Fruit fly (Drosophila melanogaster) whole organism, embryonic: ENCODE data around the gene vers.

ENCODE experiments used
- Blimp-1 ChIP-seq: fragments of 200-800 bp; sonication (Bioruptor generic); optimal IDR thresholded peaks from 3 replicates; lab custom pipeline; 2018; ENCODE audit warnings: missing biosample characterization, missing genetic modification characterization, mild to moderate bottlenecking, moderate library complexity, missing genetic modification reagents
- CG11085 ChIP-seq: fragments of 200-800 bp; sonication (Bioruptor generic); IDR thresholded peaks from 2 replicates; pipeline ENCODE4 v1.3.6; 2022; ENCODE audit warnings: missing biosample characterization, missing genetic modification characterization
- CG11398 ChIP-seq: fragments of 200-800 bp; sonication (Bioruptor generic); optimal IDR thresholded peaks from 2 replicates; lab custom pipeline; 2016; ENCODE audit warnings: missing biosample characterization, missing genetic modification characterization
- CG1233 ChIP-seq: fragments of 200-800 bp; sonication (Bioruptor generic); optimal IDR thresholded peaks from 4 replicates; lab custom pipeline; 2018; ENCODE audit warnings: missing biosample characterization, mild to moderate bottlenecking, missing genetic modification characterization
- CG13894 ChIP-seq: fragments of 200-800 bp; sonication (Bioruptor generic); optimal IDR thresholded peaks from 3 replicates; lab custom pipeline; 2018; ENCODE audit warnings: missing biosample characterization, mild to moderate bottlenecking, missing genetic modification characterization, moderate library complexity
- CG15073 ChIP-seq: fragments of 200-800 bp; sonication (Bioruptor generic); optimal IDR thresholded peaks from 2 replicates; lab custom pipeline; 2016; ENCODE audit warnings: missing biosample characterization, missing genetic modification characterization
- CG16779 ChIP-seq: fragments of 200-800 bp; sonication (Bioruptor generic); IDR thresholded peaks from 2 replicates; pipeline ENCODE4 v1.3.6; 2022; ENCODE audit warnings: missing biosample characterization, missing genetic modification characterization
- CG17328 ChIP-seq: fragments of 200-800 bp; sonication (Bioruptor generic); IDR thresholded peaks from 2 replicates; pipeline ENCODE4 v1.3.6; 2022; ENCODE audit warnings: missing biosample characterization, missing genetic modification characterization
- CG17385 ChIP-seq: fragments of 200-800 bp; sonication (Bioruptor generic); optimal IDR thresholded peaks from 3 replicates; lab custom pipeline; 2018; ENCODE audit warnings: missing biosample characterization, mild to moderate bottlenecking, missing genetic modification characterization
- CG17802 ChIP-seq: fragments of 200-800 bp; sonication (Bioruptor generic); optimal IDR thresholded peaks from 2 replicates; lab custom pipeline; 2018; ENCODE audit warnings: missing biosample characterization, mild to moderate bottlenecking, missing genetic modification characterization, moderate library complexity
- CG18011 ChIP-seq: fragments of 200-800 bp; sonication (Bioruptor generic); optimal IDR thresholded peaks from 2 replicates; lab custom pipeline; 2017; ENCODE audit warnings: missing biosample characterization, missing genetic modification characterization, mild to moderate bottlenecking, moderate library complexity, missing genotype
- CG2129 ChIP-seq: fragments of 200-800 bp; sonication (Bioruptor generic); IDR thresholded peaks from 2 replicates; pipeline ENCODE4 v1.3.6; 2022; ENCODE audit warnings: missing biosample characterization, missing genetic modification characterization; ENCODE audit not compliant: partially characterized antibody
- CG30403 ChIP-seq: fragments of 200-800 bp; sonication (Bioruptor generic); optimal IDR thresholded peaks from 3 replicates; lab custom pipeline; 2016; ENCODE audit warnings: missing biosample characterization, missing genetic modification characterization
- CG31441 ChIP-seq: fragments of 200-800 bp; sonication (Bioruptor generic); IDR thresholded peaks from 2 replicates; pipeline ENCODE4 v1.3.6; 2022; ENCODE audit warnings: missing biosample characterization, missing genetic modification characterization
- CG4730 ChIP-seq: fragments of 200-800 bp; sonication (Bioruptor generic); IDR thresholded peaks from 2 replicates; pipeline ENCODE4 v1.3.6; 2022; ENCODE audit warnings: missing biosample characterization, missing genetic modification characterization
- CG5245 ChIP-seq: fragments of 200-800 bp; sonication (Bioruptor generic); optimal IDR thresholded peaks from 3 replicates; lab custom pipeline; 2016; ENCODE audit warnings: missing biosample characterization, missing genetic modification characterization
- CG7786 ChIP-seq: fragments of 200-800 bp; sonication (Bioruptor generic); optimal IDR thresholded peaks from 2 replicates; lab custom pipeline; 2016; ENCODE audit warnings: missing biosample characterization, missing genetic modification characterization
- CG8089 ChIP-seq: fragments of 200-800 bp; sonication (Bioruptor generic); optimal IDR thresholded peaks from 3 replicates; lab custom pipeline; 2016; ENCODE audit warnings: missing biosample characterization, missing genetic modification characterization
- CG9609 ChIP-seq: fragments of 200-800 bp; sonication (Bioruptor generic); optimal IDR thresholded peaks from 3 replicates; lab custom pipeline; 2016; ENCODE audit warnings: missing biosample characterization, missing genetic modification characterization
- CHES-1-like ChIP-seq: fragments of 200-800 bp; sonication (Bioruptor generic); optimal IDR thresholded peaks from 2 replicates; lab custom pipeline; 2016; ENCODE audit warnings: missing biosample characterization, missing genetic modification characterization
- CTCF ChIP-seq: fragments of 200-800 bp; sonication (Bioruptor generic); optimal IDR thresholded peaks from 2 replicates; lab custom pipeline; 2017; ENCODE audit warnings: missing biosample characterization, mild to moderate bottlenecking, missing genetic modification characterization, moderate library complexity
- Dad ChIP-seq: fragments of 200-800 bp; sonication (Bioruptor generic); optimal IDR thresholded peaks from 3 replicates; lab custom pipeline; 2016; ENCODE audit warnings: missing biosample characterization, missing genetic modification characterization
- Dll ChIP-seq: fragments of 200-800 bp; sonication (Bioruptor generic); IDR thresholded peaks from 4 replicates; pipeline ENCODE4 v1.3.6; 2022; ENCODE audit warnings: missing biosample characterization, missing genetic modification characterization; ENCODE audit not compliant: partially characterized antibody
- H2.0 ChIP-seq: fragments of 200-800 bp; sonication (Bioruptor generic); IDR thresholded peaks from 2 replicates; pipeline ENCODE4 v1.3.6; 2022; ENCODE audit warnings: missing biosample characterization, missing genetic modification characterization
- Hmr ChIP-seq: fragments of 200-800 bp; sonication (Bioruptor generic); optimal IDR thresholded peaks from 3 replicates; lab custom pipeline; 2017; ENCODE audit warnings: mild to moderate bottlenecking, missing biosample characterization, missing genetic modification reagents, missing genetic modification characterization
- Lim3 ChIP-seq: fragments of 200-800 bp; sonication (Bioruptor generic); IDR thresholded peaks from 2 replicates; pipeline ENCODE4 v1.3.6; 2022; ENCODE audit warnings: missing biosample characterization, missing genetic modification characterization
- Mes4 ChIP-seq: fragments of 200-800 bp; sonication (Bioruptor generic); optimal IDR thresholded peaks from 2 replicates; lab custom pipeline; 2016; ENCODE audit warnings: missing biosample characterization, missing genetic modification characterization
- Pdp1 ChIP-seq, 2 experiments: fragments of 200-800 bp; sonication (Bioruptor generic); optimal IDR thresholded peaks; 3 replicates each; lab custom pipeline; 2016; ENCODE audit warnings: missing biosample characterization in 2 of 2, missing genetic modification characterization in 2 of 2, mild to moderate bottlenecking in 1 of 2, moderate library complexity in 1 of 2
- Ravus ChIP-seq: fragments of 200-800 bp; sonication (Bioruptor generic); IDR thresholded peaks from 2 replicates; pipeline ENCODE4 v1.3.6; 2022; ENCODE audit warnings: missing biosample characterization, missing genetic modification characterization
- Sox102F ChIP-seq: fragments of 200-800 bp; sonication (Bioruptor generic); optimal IDR thresholded peaks from 2 replicates; lab custom pipeline; 2018; ENCODE audit warnings: missing biosample characterization, mild to moderate bottlenecking, missing genetic modification characterization, moderate library complexity
- Stat92E ChIP-seq, 3 experiments: fragments of >200 bp in 2 of 3; fragments of 200-800 bp in 1 of 3; sonication (Bioruptor generic) in 1 of 3; optimal IDR thresholded peaks; 2 replicates each; lab custom pipeline; 2017 to 2019; ENCODE audit warnings: missing biosample characterization in 3 of 3, missing genetic modification characterization in 3 of 3, mild to moderate bottlenecking in 1 of 3, moderate library complexity in 1 of 3
- YL-1 ChIP-seq: fragments of 200-800 bp; sonication (Bioruptor generic); optimal IDR thresholded peaks from 3 replicates; lab custom pipeline; 2017; ENCODE audit warnings: missing biosample characterization, mild to moderate bottlenecking, missing genetic modification characterization
- cg ChIP-seq: fragments of 200-800 bp; sonication (Bioruptor generic); optimal IDR thresholded peaks from 3 replicates; lab custom pipeline; 2019; ENCODE audit warnings: missing biosample characterization, mild to moderate bottlenecking, missing genetic modification characterization, moderate library complexity
- dmrt99B ChIP-seq: fragments of 200-800 bp; sonication (Bioruptor generic); optimal IDR thresholded peaks from 2 replicates; lab custom pipeline; 2018; ENCODE audit warnings: missing biosample characterization, mild to moderate bottlenecking, missing genetic modification characterization, moderate library complexity
- ind ChIP-seq: fragments of 200-800 bp; sonication (Bioruptor generic); optimal IDR thresholded peaks from 3 replicates; lab custom pipeline; 2016; ENCODE audit warnings: missing biosample characterization, missing genetic modification characterization
- jumu ChIP-seq: fragments of 200-800 bp; sonication (Bioruptor generic); optimal IDR thresholded peaks from 3 replicates; lab custom pipeline; 2016; ENCODE audit warnings: missing biosample characterization, missing genetic modification characterization
- lov ChIP-seq, 2 experiments: fragments of 200-800 bp in 1 of 2; fragments of >200 bp in 1 of 2; sonication (Bioruptor generic) in 1 of 2; IDR thresholded peaks in 1 of 2; optimal IDR thresholded peaks in 1 of 2; 2 replicates in 1 of 2; 3 replicates in 1 of 2; pipeline versions ENCODE4 v1.3.6 to Lab custom; 2017 to 2022; ENCODE audit warnings: missing biosample characterization in 1 of 2, missing genetic modification characterization in 1 of 2
- mirr ChIP-seq: fragments of 200-800 bp; sonication (Bioruptor generic); optimal IDR thresholded peaks from 3 replicates; lab custom pipeline; 2018; ENCODE audit warnings: missing biosample characterization, mild to moderate bottlenecking, missing genetic modification characterization
- org-1 ChIP-seq: fragments of 200-800 bp; sonication (Bioruptor generic); optimal IDR thresholded peaks from 2 replicates; lab custom pipeline; 2017; ENCODE audit warnings: missing biosample characterization, missing genetic modification characterization
- pros ChIP-seq: fragments of 200-800 bp; sonication (Bioruptor generic); optimal IDR thresholded peaks from 3 replicates; lab custom pipeline; 2019; ENCODE audit warnings: missing biosample characterization, mild to moderate bottlenecking, missing genetic modification characterization, moderate library complexity
- ro ChIP-seq: fragments of 200-800 bp; sonication (Bioruptor generic); IDR thresholded peaks from 2 replicates; pipeline ENCODE4 v1.3.6; 2022; ENCODE audit warnings: missing biosample characterization, missing genetic modification characterization
- sim ChIP-seq: fragments of 200-800 bp; sonication (Bioruptor generic); IDR thresholded peaks from 2 replicates; pipeline ENCODE4 v1.3.6; 2022; ENCODE audit warnings: missing biosample characterization, missing genetic modification characterization
- sima ChIP-seq: fragments of 200-800 bp; sonication (Bioruptor generic); optimal IDR thresholded peaks from 2 replicates; lab custom pipeline; 2016; ENCODE audit warnings: missing biosample characterization, missing genetic modification characterization
- so ChIP-seq: fragments of 200-800 bp; sonication (Bioruptor generic); IDR thresholded peaks from 3 replicates; pipeline ENCODE4 v1.3.6; 2022; ENCODE audit warnings: missing biosample characterization, missing genetic modification characterization
- sob ChIP-seq: fragments of 200-800 bp; sonication (Bioruptor generic); IDR thresholded peaks from 2 replicates; pipeline ENCODE4 v1.3.6; 2022; ENCODE audit warnings: missing biosample characterization, missing genetic modification characterization
- tll ChIP-seq, 2 experiments: fragments of 200-800 bp in 1 of 2; fragments of >200 bp in 1 of 2; sonication (Bioruptor generic) in 1 of 2; optimal IDR thresholded peaks; 2 replicates each; lab custom pipeline; 2017 to 2019; ENCODE audit warnings: missing biosample characterization in 2 of 2, missing genetic modification characterization in 2 of 2, mild to moderate bottlenecking in 1 of 2, moderate library complexity in 1 of 2
- tna ChIP-seq: fragments of 200-800 bp; sonication (Bioruptor generic); IDR thresholded peaks from 2 replicates; pipeline ENCODE4 v1.3.6; 2022; ENCODE audit warnings: missing biosample characterization, missing genetic modification characterization; ENCODE audit not compliant: partially characterized antibody
- unc-4 ChIP-seq: fragments of 200-800 bp; sonication (Bioruptor generic); IDR thresholded peaks from 2 replicates; pipeline ENCODE4 v1.3.6; 2022; ENCODE audit warnings: missing biosample characterization, missing genetic modification characterization; ENCODE audit not compliant: partially characterized antibody

vers gene

dm6 chr3L:12111081-12111958 is 4.6 kb upstream of the vers start (continued):
- TF ChIP-seq CG18011 (GFP tag; lab: Kevin White, UChicago) (no peak), pros (GFP tag; lab: Kevin White, UChicago) (no peak), CG1233 (GFP tag; lab: Kevin White, UChicago) (peak; percentile 86), Ravus (no peak; the same call in 1 of the 2 replicates), ro (GFP tag; lab: Robert Waterston, UW) (peak; percentile 56; the same call in 1 of the 2 replicates), Dll (GFP tag; lab: Robert Waterston, UW) (no peak), CG4730 (GFP tag; lab: Robert Waterston, UW) (peak; percentile 67), sob (GFP tag; lab: Robert Waterston, UW) (peak; percentile 52), CG8089 (GFP tag; lab: Kevin White, UChicago) (no peak), CG7786 (no peak), CG15073 (peak; percentile 27), ind (GFP tag; lab: Kevin White, UChicago) (peak; percentile 67), Stat92E (GFP tag; optimal IDR thresholded peaks at IDR 0.05; lab: Kevin White, UChicago) (peak in 1 of 3 experiments; percentile 72), CG9609 (GFP tag; lab: Kevin White, UChicago) (peak; percentile 27), CG5245 (GFP tag; lab: Kevin White, UChicago) (peak; percentile 54), H2.0 (peak; percentile 53; the same call in 1 of the 2 replicates), CG17328 (GFP tag; lab: Robert Waterston, UW) (peak; percentile 73), tll (GFP tag; optimal IDR thresholded peaks at IDR 0.05; lab: Kevin White, UChicago) (no peak), Mes4 (GFP tag; lab: Kevin White, UChicago) (no peak), Pdp1 (GFP tag; optimal IDR thresholded peaks at IDR 0.05; lab: Kevin White, UChicago) (peak in 1 of 2 experiments; percentile 29), Sox102F (GFP tag; lab: Kevin White, UChicago) (peak; percentile 89), CG13894 (tag; lab: Kevin White, UChicago) (no peak), CG11085 (GFP tag; lab: Robert Waterston, UW) (no peak), CG17802 (tag; lab: Kevin White, UChicago) (peak; percentile 41), CG2129 (GFP tag; lab: Robert Waterston, UW) (no peak), CHES-1-like (GFP tag; lab: Kevin White, UChicago) (peak; percentile 6), CG16779 (no peak), dmrt99B (peak; percentile 89), org-1 (GFP tag; lab: Kevin White, UChicago) (peak; percentile 49), Dad (GFP tag; lab: Kevin White, UChicago) (no peak), YL-1 (GFP tag; lab: Kevin White, UChicago) (no peak), Hmr (GFP tag; lab: Kevin White, UChicago) (no peak), sima (GFP tag; lab: Kevin White, UChicago) (no peak), Blimp-1 (GFP tag; lab: Kevin White, UChicago) (peak; percentile 93), CG11398 (GFP tag; lab: Kevin White, UChicago) (peak; percentile 36), CG31441 (GFP tag; lab: Robert Waterston, UW) (peak; percentile 96), CTCF (GFP tag; lab: Kevin White, UChicago) (no peak), cg (GFP tag; lab: Kevin White, UChicago) (peak; percentile 34), lov (optimal IDR thresholded peaks at IDR 0.05; lab: Kevin White, UChicago) (no peak), lov (GFP tag; IDR thresholded peaks at IDR 0.05; lab: Robert Waterston, UW) (no peak), so (GFP tag; lab: Robert Waterston, UW) (peak; percentile 62; the same call in 1 of the 3 replicates), CG30403 (GFP tag; lab: Kevin White, UChicago) (peak; percentile 62), Lim3 (GFP tag; lab: Robert Waterston, UW) (no peak), unc-4 (GFP tag; lab: Robert Waterston, UW) (no peak), sim (GFP tag; lab: Robert Waterston, UW) (peak; percentile 51; the same call in 1 of the 2 replicates), mirr (GFP tag; lab: Kevin White, UChicago) (no peak), CG17385 (peak; percentile 85), tna (no peak), jumu (GFP tag; lab: Kevin White, UChicago) (peak; percentile 0)
